Worm (Caenorhabditis elegans) whole organism, L1 larva: ENCODE measurements around the gene Y20C6A.4.

Experiments used
- C16A3.4 ChIP-seq: fragments of 150-350 bp; optimal IDR thresholded peaks from 2 replicates; lab custom pipeline; 2014; ENCODE audit warnings: missing biosample characterization, missing genetic modification characterization
- C34B4.2 ChIP-seq: sonication (generic microtip); optimal IDR thresholded peaks from 2 replicates; lab custom pipeline; 2017; ENCODE audit warnings: mild to moderate bottlenecking, missing genetic modification characterization, missing compliant biosample characterization
- F16B12.6 ChIP-seq: fragments of 150-350 bp; optimal IDR thresholded peaks from 2 replicates; lab custom pipeline; 2014; ENCODE audit warnings: missing biosample characterization, missing genetic modification characterization
- aly-2 ChIP-seq: fragments of 150-350 bp; optimal IDR thresholded peaks from 2 replicates; lab custom pipeline; 2014; ENCODE audit warnings: missing biosample characterization, missing genetic modification characterization
- ama-1 ChIP-seq: fragments of 150-350 bp; optimal IDR thresholded peaks from 2 replicates; lab custom pipeline; 2014
- blmp-1 ChIP-seq: fragments of 150-350 bp; optimal IDR thresholded peaks from 2 replicates; lab custom pipeline; 2014; ENCODE audit warnings: missing biosample characterization, missing genetic modification characterization
- ceh-88 ChIP-seq: fragments of 200-800 bp; sonication (Bioruptor generic); IDR thresholded peaks from 2 replicates; pipeline ENCODE4 v1.3.6; 2022; ENCODE audit warnings: missing genetic modification characterization, missing compliant biosample characterization
- dsc-1 ChIP-seq: sonication (generic microtip); optimal IDR thresholded peaks from 2 replicates; lab custom pipeline; 2016; ENCODE audit warnings: mild to moderate bottlenecking, missing genetic modification characterization, missing compliant biosample characterization
- elt-2 ChIP-seq: sonication (generic microtip); optimal IDR thresholded peaks from 2 replicates; lab custom pipeline; 2016; ENCODE audit warnings: missing genetic modification characterization, mild to moderate bottlenecking, inconsistent platforms, missing compliant biosample characterization, missing genetic modification reagents
- elt-3 ChIP-seq, 6 experiments: fragments of 150-350 bp in 1 of 6; sonication (generic microtip); optimal IDR thresholded peaks; 2 replicates each; lab custom pipeline; 2017 to 2018; ENCODE audit warnings: missing biosample characterization in 6 of 6, missing genetic modification characterization in 6 of 6, inconsistent platforms in 1 of 6
- ets-5 ChIP-seq: fragments of 200-800 bp; sonication (Bioruptor generic); IDR thresholded peaks from 2 replicates; pipeline ENCODE4 v1.3.6; 2022; ENCODE audit warnings: missing genetic modification characterization, missing compliant biosample characterization
- hlh-4 ChIP-seq: sonication (generic microtip); optimal IDR thresholded peaks from 2 replicates; lab custom pipeline; 2016; ENCODE audit warnings: mild to moderate bottlenecking, missing genetic modification characterization, missing compliant biosample characterization
- hpl-2 ChIP-seq: fragments of 150-350 bp; optimal IDR thresholded peaks from 2 replicates; lab custom pipeline; 2014; ENCODE audit warnings: missing biosample characterization, missing genetic modification reagents, missing genetic modification characterization
- irx-1 ChIP-seq: sonication (generic microtip); optimal IDR thresholded peaks from 2 replicates; lab custom pipeline; 2016; ENCODE audit warnings: missing genetic modification characterization, missing compliant biosample characterization
- isw-1 ChIP-seq: fragments of 200-800 bp; sonication (Bioruptor generic); IDR thresholded peaks from 2 replicates; pipeline ENCODE4 v1.3.6; 2022; ENCODE audit warnings: missing genetic modification characterization, missing compliant biosample characterization
- lin-13 ChIP-seq: fragments of 150-350 bp; optimal IDR thresholded peaks from 2 replicates; lab custom pipeline; 2014; ENCODE audit warnings: missing biosample characterization, missing genetic modification reagents, missing genetic modification characterization
- lin-14 ChIP-seq: fragments of 200-800 bp; sonication (Bioruptor generic); optimal IDR thresholded peaks from 2 replicates; lab custom pipeline; 2018; ENCODE audit warnings: mild to moderate bottlenecking, missing genetic modification characterization, moderate library complexity, missing compliant biosample characterization
- lin-35 ChIP-seq, 2 experiments: fragments of 150-350 bp; optimal IDR thresholded peaks; 2 replicates each; lab custom pipeline; 2014; ENCODE audit warnings: missing biosample characterization in 2 of 2, missing genetic modification characterization in 2 of 2, missing genetic modification reagents in 2 of 2
- lin-39 ChIP-seq: fragments of 150-350 bp; optimal IDR thresholded peaks from 2 replicates; lab custom pipeline; 2014; ENCODE audit warnings: missing biosample characterization, missing genetic modification reagents, missing genetic modification characterization
- lir-3 ChIP-seq: sonication (generic microtip); optimal IDR thresholded peaks from 2 replicates; lab custom pipeline; 2016; ENCODE audit warnings: mild to moderate bottlenecking, missing genetic modification characterization, moderate library complexity, missing compliant biosample characterization; ENCODE audit not compliant: poor library complexity
- mab-9 ChIP-seq: fragments of 200-800 bp; sonication (Bioruptor generic); IDR thresholded peaks from 2 replicates; pipeline ENCODE4 v1.3.6; 2022; ENCODE audit warnings: missing genetic modification reagents, missing genetic modification characterization, missing compliant biosample characterization
- mep-1 ChIP-seq: fragments of 150-350 bp; optimal IDR thresholded peaks from 2 replicates; lab custom pipeline; 2014; ENCODE audit warnings: missing biosample characterization, missing genetic modification characterization
- nhr-11 ChIP-seq: fragments of 150-350 bp; optimal IDR thresholded peaks from 2 replicates; lab custom pipeline; 2014; ENCODE audit warnings: missing biosample characterization, missing genetic modification characterization
- nhr-12 ChIP-seq: sonication (generic microtip); optimal IDR thresholded peaks from 2 replicates; lab custom pipeline; 2017; ENCODE audit warnings: missing biosample characterization, missing genetic modification characterization
- nhr-28 ChIP-seq: fragments of 150-350 bp; optimal IDR thresholded peaks from 2 replicates; lab custom pipeline; 2014; ENCODE audit warnings: missing biosample characterization, missing genetic modification characterization
- nhr-77 ChIP-seq: fragments of 150-350 bp; optimal IDR thresholded peaks from 2 replicates; lab custom pipeline; 2014; ENCODE audit warnings: missing biosample characterization, missing genetic modification characterization
- rnt-1 ChIP-seq: sonication (generic microtip); optimal IDR thresholded peaks from 2 replicates; lab custom pipeline; 2016; ENCODE audit warnings: mild to moderate bottlenecking, missing genetic modification characterization, moderate library complexity, missing compliant biosample characterization
- skn-1 ChIP-seq: fragments of 150-350 bp; optimal IDR thresholded peaks from 2 replicates; lab custom pipeline; 2014; ENCODE audit warnings: missing biosample characterization, missing genetic modification characterization
- sox-4 ChIP-seq: sonication (generic microtip); optimal IDR thresholded peaks from 2 replicates; lab custom pipeline; 2016; ENCODE audit warnings: missing genetic modification characterization, missing compliant biosample characterization
- tlp-1 ChIP-seq: fragments of 150-350 bp; optimal IDR thresholded peaks from 2 replicates; lab custom pipeline; 2014; ENCODE audit warnings: missing biosample characterization, missing genetic modification characterization
- unc-130 ChIP-seq: fragments of 150-350 bp; optimal IDR thresholded peaks from 2 replicates; lab custom pipeline; 2017; ENCODE audit warnings: missing biosample characterization, missing genetic modification characterization, inconsistent platforms
- unc-30 ChIP-seq: sonication (generic microtip); optimal IDR thresholded peaks from 2 replicates; lab custom pipeline; 2017; ENCODE audit warnings: missing biosample characterization, missing genetic modification characterization
- unc-86 ChIP-seq: sonication (generic microtip); optimal IDR thresholded peaks from 2 replicates; lab custom pipeline; 2016; ENCODE audit warnings: missing genetic modification characterization, missing compliant biosample characterization
- unc-98 ChIP-seq: fragments of 200-800 bp; sonication (Bioruptor generic); IDR thresholded peaks from 2 replicates; pipeline ENCODE4 v1.3.6; 2022; ENCODE audit warnings: missing genetic modification characterization, missing compliant biosample characterization

Y20C6A.4 gene

ce11 chrV:17379932-17380331 is at the start of gene Y20C6A.4:
TSS of gene Y20C6A.4 (plus strand) at chrV:17380232.
- no peak for TF ChIP-seq unc-130
- no peak for TF ChIP-seq elt-3 (tag; optimal IDR thresholded peaks at IDR 0.05; lab: Kevin White, UChicago)
- TF ChIP-seq hpl-2 (GFP tag; lab: Kevin White, UChicago), result no peak
- TF ChIP-seq mep-1 (tag; lab: Kevin White, UChicago), result no peak
- no peak for TF ChIP-seq sox-4 (tag; lab: Kevin White, UChicago)
- no peak for TF ChIP-seq ama-1 (lab: Kevin White, UChicago)
- no peak for TF ChIP-seq lin-35 (GFP tag; optimal IDR thresholded peaks at IDR 0.05; lab: Kevin White, UChicago)
- no peak for TF ChIP-seq unc-98 (GFP tag; lab: Robert Waterston, UW)
- no peak for TF ChIP-seq F16B12.6
- no peak for TF ChIP-seq irx-1 (tag; lab: Kevin White, UChicago)

- TF ChIP-seq nhr-11 (tag; lab: Kevin White, UChicago) (no peak), C34B4.2 (no peak), unc-30 (tag; lab: Kevin White, UChicago) (no peak), nhr-12 (no peak), lin-39 (tag; lab: Kevin White, UChicago) (no peak), sox-4 (tag; lab: Kevin White, UChicago) (no peak), nhr-28 (no peak), F16B12.6 (no peak), blmp-1 (no peak), lin-13 (GFP tag; lab: Kevin White, UChicago) (no peak), lin-14 (GFP tag; lab: Kevin White, UChicago) (no peak), C16A3.4 (tag; lab: Kevin White, UChicago) (no peak)
- TF ChIP-seq, all 84 proteins: peak for 0
These were observed 48.7 kb upstream of the Y20C6A.4 start, which contains the start of gene fbxa-185 for ce11 chrV:17331340-17331739. TSS of gene fbxa-185 (plus strand) at chrV:17331640.

- TF ChIP-seq elt-2 (tag; lab: Kevin White, UChicago) (peak; percentile 56), ets-5 (no peak)
These were observed 40.7 kb upstream of the Y20C6A.4 start for ce11 chrV:17339349-17339748.

- TF ChIP-seq elt-2 (tag; lab: Kevin White, UChicago) (peak; percentile 31), isw-1 (GFP tag; lab: Robert Waterston, UW) (no peak), unc-98 (GFP tag; lab: Robert Waterston, UW) (no peak)
These were observed 35.2 kb upstream of the Y20C6A.4 start, which contains the start of the genes fbxa-188 and fbxa-189 for ce11 chrV:17344876-17345275. TSS of gene fbxa-188 (minus strand) at chrV:17344926. TSS of gene fbxa-189 (plus strand) at chrV:17345214.

DNA sequence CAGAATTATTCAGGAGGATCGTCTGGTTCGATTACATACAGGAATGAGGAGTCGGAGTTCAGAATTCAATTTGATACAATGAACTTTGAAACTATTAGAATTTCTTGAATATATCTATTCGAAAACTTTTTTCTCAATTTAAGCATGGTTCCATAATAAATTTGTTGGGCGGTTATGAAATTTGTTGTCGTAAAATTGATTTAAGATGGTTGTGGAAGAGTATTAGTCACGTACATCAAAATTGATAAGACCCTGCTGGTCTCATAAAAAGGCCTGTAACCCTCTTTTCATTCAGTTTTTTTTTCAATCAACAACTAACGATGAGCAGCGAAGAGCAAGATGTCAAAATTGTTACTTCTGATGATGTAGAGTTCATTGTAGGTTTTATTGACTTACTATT is 32.4 kb upstream of the Y20C6A.4 start, which contains the start of gene skr-5:
TSS of gene skr-5 (plus strand) at position 301 of the 400 bp plus-strand sequence.
- TF ChIP-seq lir-3 (tag; lab: Kevin White, UChicago) (no peak), rnt-1 (tag; lab: Kevin White, UChicago) (no peak), elt-3 (tag; optimal IDR thresholded peaks at IDR 0.05; lab: Kevin White, UChicago) (no peak), hlh-4 (tag; lab: Kevin White, UChicago) (no peak), C16A3.4 (tag; lab: Kevin White, UChicago) (no peak), unc-86 (tag; lab: Kevin White, UChicago) (no peak), dsc-1 (tag; lab: Kevin White, UChicago) (no peak), aly-2 (tag; lab: Kevin White, UChicago) (no peak), ceh-88 (GFP tag; lab: Robert Waterston, UW) (no peak), skn-1 (tag; lab: Kevin White, UChicago) (no peak), nhr-77 (tag; lab: Kevin White, UChicago) (no peak), mab-9 (GFP tag; lab: Robert Waterston, UW) (no peak), tlp-1 (no peak)
